Worm (Caenorhabditis elegans): ENCODE results near the gene mrps-18.C.

ce11 chrII:6709680-6710079, 26.3 kb upstream of the mrps-18.C start:
- TF ChIP-seq nhr-71 (tag; optimal IDR thresholded peaks at IDR 0.05): no peak
- no peak for TF ChIP-seq aly-2 (tag; optimal IDR thresholded peaks at IDR 0.05)
- no peak for TF ChIP-seq egl-27 (tag; optimal IDR thresholded peaks at IDR 0.05)
- TF ChIP-seq elt-3 (tag; optimal IDR thresholded peaks at IDR 0.05): no peak
- no peak for TF ChIP-seq lsy-2 (tag; optimal IDR thresholded peaks at IDR 0.05)
- TF ChIP-seq fkh-8 (tag; optimal IDR thresholded peaks at IDR 0.05): no peak
